Fruit fly (Drosophila melanogaster) whole organism, pupa: ENCODE results near the gene sNPF.
A peak's percentile ranks its signal among the peaks of the same experiment; 100 is the strongest.

Experiments used
- CG12605 ChIP-seq: fragments of 200-800 bp; sonication (Bioruptor generic); IDR thresholded peaks from 2 replicates; pipeline ENCODE4 v1.3.6; 2022; ENCODE audit warnings: missing biosample characterization, missing genetic modification characterization
- CG13204 ChIP-seq: fragments of 200-800 bp; sonication (Bioruptor generic); optimal IDR thresholded peaks from 2 replicates; lab custom pipeline; 2018; ENCODE audit warnings: missing biosample characterization, mild to moderate bottlenecking, missing genetic modification characterization, moderate library complexity
- CG14655 ChIP-seq: fragments of 200-800 bp; sonication (Bioruptor generic); optimal IDR thresholded peaks from 3 replicates; lab custom pipeline; 2017; ENCODE audit warnings: mild to moderate bottlenecking, missing biosample characterization, missing genetic modification reagents, missing genetic modification characterization
- CG15710 ChIP-seq: fragments of 200-800 bp; sonication (Bioruptor generic); optimal IDR thresholded peaks from 2 replicates; lab custom pipeline; 2018; ENCODE audit warnings: missing biosample characterization, mild to moderate bottlenecking, missing genetic modification characterization, moderate library complexity
- CG17806 ChIP-seq: fragments of 200-800 bp; sonication (Bioruptor generic); optimal IDR thresholded peaks from 2 replicates; lab custom pipeline; 2018; ENCODE audit warnings: missing biosample characterization, mild to moderate bottlenecking, missing genetic modification characterization, moderate library complexity
- EcR ChIP-seq: fragments of 200-800 bp; sonication (Bioruptor generic); optimal IDR thresholded peaks from 3 replicates; lab custom pipeline; 2019; ENCODE audit warnings: missing biosample characterization, missing genetic modification characterization, mild to moderate bottlenecking, moderate library complexity, missing genetic modification reagents
- fd96Ca ChIP-seq: fragments of 200-800 bp; sonication (Bioruptor generic); IDR thresholded peaks from 3 replicates; pipeline ENCODE4 v1.3.6; 2022; ENCODE audit warnings: missing biosample characterization, missing genetic modification characterization

- no peak for TF ChIP-seq CG13204 (GFP tag; lab: Kevin White, UChicago)
- TF ChIP-seq fd96Ca (GFP tag; lab: Robert Waterston, UW), result peak; percentile 94
- TF ChIP-seq CG14655 (GFP tag; lab: Kevin White, UChicago), result peak; percentile 93
- peak; percentile 90; the same call in 1 of the 2 replicates for TF ChIP-seq CG12605 (GFP tag; lab: Robert Waterston, UW)
- peak; percentile 62 for TF ChIP-seq EcR (GFP tag; lab: Kevin White, UChicago)
- peak; percentile 90 for TF ChIP-seq CG17806 (tag; lab: Kevin White, UChicago)
- TF ChIP-seq CG15710, result peak; percentile 74
These were observed 58.8 kb downstream of the sNPF start for dm6 chr2L:20086295-20087096.
